Fruit fly (Drosophila melanogaster) whole organism, embryonic: ENCODE results near the gene Cad88C.

Experiments used
- CG10209 ChIP-seq: fragments of 200-800 bp; sonication (Bioruptor generic); optimal IDR thresholded peaks from 3 replicates; lab custom pipeline; 2017; ENCODE audit warnings: missing biosample characterization, mild to moderate bottlenecking, missing genetic modification characterization, missing genetic modification reagents
- CG10274 ChIP-seq: fragments of 200-800 bp; sonication (Bioruptor generic); optimal IDR thresholded peaks from 3 replicates; lab custom pipeline; 2017; ENCODE audit warnings: missing biosample characterization, mild to moderate bottlenecking, missing genetic modification characterization
- CG10321 ChIP-seq: fragments of 200-800 bp; sonication (Bioruptor generic); IDR thresholded peaks from 2 replicates; pipeline ENCODE4 v1.3.6; 2022; ENCODE audit warnings: missing biosample characterization, missing genetic modification characterization
- CG10565 ChIP-seq: fragments of 200-800 bp; sonication (Bioruptor generic); optimal IDR thresholded peaks from 3 replicates; lab custom pipeline; 2016; ENCODE audit warnings: missing biosample characterization, mild to moderate bottlenecking, missing genetic modification characterization
- CG10979 ChIP-seq: fragments of 200-800 bp; sonication (Bioruptor generic); optimal IDR thresholded peaks from 2 replicates; lab custom pipeline; 2018; ENCODE audit warnings: missing biosample characterization, mild to moderate bottlenecking, missing genetic modification characterization, moderate library complexity
- CG1233 ChIP-seq: fragments of 200-800 bp; sonication (Bioruptor generic); optimal IDR thresholded peaks from 4 replicates; lab custom pipeline; 2018; ENCODE audit warnings: missing biosample characterization, mild to moderate bottlenecking, missing genetic modification characterization
- CG13424 ChIP-seq: fragments of 200-800 bp; sonication (Bioruptor generic); optimal IDR thresholded peaks from 2 replicates; lab custom pipeline; 2019; ENCODE audit warnings: missing biosample characterization, mild to moderate bottlenecking, missing genetic modification characterization, moderate library complexity
- CG15479 ChIP-seq: fragments of 200-800 bp; sonication (Bioruptor generic); optimal IDR thresholded peaks from 3 replicates; lab custom pipeline; 2019; ENCODE audit warnings: missing biosample characterization, mild to moderate bottlenecking, missing genetic modification characterization, moderate library complexity
- CG1832 ChIP-seq: fragments of 200-800 bp; sonication (Bioruptor generic); optimal IDR thresholded peaks from 2 replicates; lab custom pipeline; 2017; ENCODE audit warnings: missing biosample characterization, mild to moderate bottlenecking, missing genetic modification characterization, inconsistent platforms
- CG2678 ChIP-seq: fragments of 200-800 bp; sonication (Bioruptor generic); optimal IDR thresholded peaks from 3 replicates; lab custom pipeline; 2019; ENCODE audit warnings: missing biosample characterization, mild to moderate bottlenecking, missing genetic modification characterization, moderate library complexity
- CG31365 ChIP-seq: fragments of 200-800 bp; sonication (Bioruptor generic); optimal IDR thresholded peaks from 2 replicates; lab custom pipeline; 2018; ENCODE audit warnings: missing biosample characterization, mild to moderate bottlenecking, missing genetic modification characterization
- CG5180 ChIP-seq: fragments of 200-800 bp; sonication (Bioruptor generic); optimal IDR thresholded peaks from 3 replicates; lab custom pipeline; 2017; ENCODE audit warnings: missing biosample characterization, missing genetic modification characterization, mild to moderate bottlenecking, moderate library complexity, missing genetic modification reagents
- CG7372 ChIP-seq: fragments of 200-800 bp; sonication (Bioruptor generic); IDR thresholded peaks from 2 replicates; pipeline ENCODE4 v1.3.6; 2022; ENCODE audit warnings: missing biosample characterization, missing genetic modification characterization
- CG7556 ChIP-seq: fragments of 200-800 bp; sonication (Bioruptor generic); optimal IDR thresholded peaks from 2 replicates; lab custom pipeline; 2017; ENCODE audit warnings: missing biosample characterization, mild to moderate bottlenecking, missing genetic modification characterization
- CG7963 ChIP-seq: fragments of 200-800 bp; sonication (Bioruptor generic); IDR thresholded peaks from 3 replicates; pipeline ENCODE4 v1.3.6; 2022; ENCODE audit warnings: missing biosample characterization, missing genetic modification characterization; ENCODE audit not compliant: partially characterized antibody
- CG9932 ChIP-seq: fragments of 200-800 bp; sonication (Bioruptor generic); IDR thresholded peaks from 2 replicates; pipeline ENCODE4 v1.3.6; 2022; ENCODE audit warnings: missing biosample characterization, missing genetic modification characterization
- CTCF ChIP-seq: fragments of 200-800 bp; sonication (Bioruptor generic); optimal IDR thresholded peaks from 2 replicates; lab custom pipeline; 2017; ENCODE audit warnings: missing biosample characterization, mild to moderate bottlenecking, missing genetic modification characterization, moderate library complexity
- Dad ChIP-seq: fragments of 200-800 bp; sonication (Bioruptor generic); optimal IDR thresholded peaks from 3 replicates; lab custom pipeline; 2016; ENCODE audit warnings: missing biosample characterization, missing genetic modification characterization
- Dip3 ChIP-seq: fragments of 200-800 bp; sonication (Bioruptor generic); optimal IDR thresholded peaks from 3 replicates; lab custom pipeline; 2016; ENCODE audit warnings: missing biosample characterization, missing genetic modification characterization
- Dref ChIP-seq: fragments of 200-800 bp; sonication (Bioruptor generic); IDR thresholded peaks from 2 replicates; pipeline ENCODE4 v1.3.6; 2022; ENCODE audit warnings: missing biosample characterization, missing genetic modification characterization
- E2f2 ChIP-seq: fragments of 200-800 bp; sonication (Bioruptor generic); IDR thresholded peaks from 2 replicates; pipeline ENCODE4 v1.3.6; 2022; ENCODE audit warnings: missing biosample characterization, missing genetic modification characterization
- Eip74EF ChIP-seq, 2 experiments: fragments of 200-800 bp in 1 of 2; fragments of >200 bp in 1 of 2; sonication (Bioruptor generic) in 1 of 2; optimal IDR thresholded peaks; 2 replicates each; lab custom pipeline; 2017 to 2019; ENCODE audit warnings: missing biosample characterization in 2 of 2, missing genetic modification characterization in 2 of 2, mild to moderate bottlenecking in 1 of 2, moderate library complexity in 1 of 2
- Ets65A ChIP-seq: fragments of 200-800 bp; sonication (Bioruptor generic); peaks from one replicate; lab custom pipeline; 2016; ENCODE audit warnings: missing biosample characterization, missing genetic modification characterization
- Fer2 ChIP-seq: fragments of 200-800 bp; sonication (Bioruptor generic); optimal IDR thresholded peaks from 2 replicates; lab custom pipeline; 2018; ENCODE audit warnings: missing biosample characterization, mild to moderate bottlenecking, missing genetic modification characterization, moderate library complexity
- HHEX ChIP-seq: fragments of 200-800 bp; sonication (Bioruptor generic); optimal IDR thresholded peaks from 3 replicates; lab custom pipeline; 2017; ENCODE audit warnings: missing biosample characterization, mild to moderate bottlenecking, missing genetic modification characterization, missing genetic modification reagents
- HLH4C ChIP-seq: fragments of 200-800 bp; sonication (Bioruptor generic); IDR thresholded peaks from 3 replicates; pipeline ENCODE4 v1.3.6; 2022; ENCODE audit warnings: missing biosample characterization, missing genetic modification characterization; ENCODE audit not compliant: partially characterized antibody
- Hand ChIP-seq: fragments of 200-800 bp; sonication (Bioruptor generic); optimal IDR thresholded peaks from 2 replicates; lab custom pipeline; 2017; ENCODE audit warnings: mild to moderate bottlenecking, missing biosample characterization, missing genetic modification reagents, missing genetic modification characterization
- Hr3 ChIP-seq: fragments of 200-800 bp; sonication (Bioruptor generic); optimal IDR thresholded peaks from 3 replicates; lab custom pipeline; 2016; ENCODE audit warnings: missing biosample characterization, missing genetic modification characterization
- Kr ChIP-seq: fragments of 200-800 bp; sonication (Bioruptor generic); optimal IDR thresholded peaks from 2 replicates; lab custom pipeline; 2017; ENCODE audit warnings: missing biosample characterization, mild to moderate bottlenecking, missing genetic modification characterization
- Mad ChIP-seq: fragments of 200-800 bp; sonication (Bioruptor generic); optimal IDR thresholded peaks from 2 replicates; lab custom pipeline; 2016; ENCODE audit warnings: missing biosample characterization, missing genetic modification characterization
- Meics ChIP-seq: fragments of 200-800 bp; sonication (Bioruptor generic); optimal IDR thresholded peaks from 2 replicates; lab custom pipeline; 2017; ENCODE audit warnings: missing biosample characterization, mild to moderate bottlenecking, missing genetic modification characterization
- NK7.1 ChIP-seq: fragments of 200-800 bp; sonication (Bioruptor generic); optimal IDR thresholded peaks from 3 replicates; lab custom pipeline; 2016; ENCODE audit warnings: missing biosample characterization, missing genetic modification characterization
- Scr ChIP-seq: fragments of 200-800 bp; sonication (Bioruptor generic); IDR thresholded peaks from 2 replicates; pipeline ENCODE4 v1.3.6; 2022; ENCODE audit warnings: missing biosample characterization, missing genetic modification characterization; ENCODE audit not compliant: partially characterized antibody
- Sox100B ChIP-seq: fragments of 200-800 bp; sonication (Bioruptor generic); optimal IDR thresholded peaks from 3 replicates; lab custom pipeline; 2018; ENCODE audit warnings: missing biosample characterization, mild to moderate bottlenecking, missing genetic modification characterization
- Vsx1 ChIP-seq: fragments of 200-800 bp; sonication (Bioruptor generic); optimal IDR thresholded peaks from 2 replicates; lab custom pipeline; 2017; ENCODE audit warnings: missing biosample characterization, mild to moderate bottlenecking, missing genetic modification characterization, missing genetic modification reagents
- ash1 ChIP-seq: fragments of 200-800 bp; sonication (Bioruptor generic); optimal IDR thresholded peaks from 2 replicates; lab custom pipeline; 2018; ENCODE audit warnings: missing biosample characterization, mild to moderate bottlenecking, missing genetic modification characterization
- dysf ChIP-seq: fragments of 200-800 bp; sonication (Bioruptor generic); IDR thresholded peaks from 3 replicates; pipeline ENCODE4 v1.3.6; 2022; ENCODE audit warnings: missing biosample characterization, missing genetic modification characterization
- ewg ChIP-seq: fragments of 200-800 bp; sonication (Bioruptor generic); optimal IDR thresholded peaks from 3 replicates; lab custom pipeline; 2017; ENCODE audit warnings: mild to moderate bottlenecking, missing biosample characterization, missing genetic modification reagents, missing genetic modification characterization
- eyg ChIP-seq: fragments of 200-800 bp; sonication (Bioruptor generic); optimal IDR thresholded peaks from 3 replicates; lab custom pipeline; 2016; ENCODE audit warnings: missing biosample characterization, missing genetic modification characterization
- jigr1 ChIP-seq: fragments of 200-800 bp; sonication (Bioruptor generic); IDR thresholded peaks from 3 replicates; pipeline ENCODE4 v1.3.6; 2022; ENCODE audit warnings: missing biosample characterization, missing genetic modification characterization
- jing ChIP-seq: fragments of 200-800 bp; sonication (Bioruptor generic); optimal IDR thresholded peaks from 2 replicates; lab custom pipeline; 2018; ENCODE audit warnings: missing biosample characterization, mild to moderate bottlenecking, missing genetic modification characterization
- pan ChIP-seq, 4 experiments: fragments of >200 bp in 3 of 4; fragments of 200-800 bp in 1 of 4; sonication (Bioruptor generic) in 1 of 4; optimal IDR thresholded peaks in 3 of 4; IDR thresholded peaks in 1 of 4; 2 replicates each; pipeline versions ENCODE4 v1.3.6 to Lab custom; 2017 to 2022; ENCODE audit warnings: missing biosample characterization in 2 of 4, missing genetic modification characterization in 2 of 4, mixed read lengths in 1 of 4
- peb ChIP-seq: fragments of 200-800 bp; sonication (Bioruptor generic); IDR thresholded peaks from 2 replicates; pipeline ENCODE4 v1.3.6; 2022; ENCODE audit warnings: missing biosample characterization, missing genetic modification characterization
- repo ChIP-seq: fragments of 200-800 bp; sonication (Bioruptor generic); optimal IDR thresholded peaks from 2 replicates; lab custom pipeline; 2016; ENCODE audit warnings: missing biosample characterization, missing genetic modification characterization
- tll ChIP-seq, 2 experiments: fragments of 200-800 bp in 1 of 2; fragments of >200 bp in 1 of 2; sonication (Bioruptor generic) in 1 of 2; optimal IDR thresholded peaks; 2 replicates each; lab custom pipeline; 2017 to 2019; ENCODE audit warnings: missing biosample characterization in 2 of 2, missing genetic modification characterization in 2 of 2, mild to moderate bottlenecking in 1 of 2, moderate library complexity in 1 of 2
- trem ChIP-seq: fragments of 200-800 bp; optimal IDR thresholded peaks from 3 replicates; lab custom pipeline; 2019; ENCODE audit warnings: missing biosample characterization, mild to moderate bottlenecking, missing genetic modification characterization, moderate library complexity
- twi ChIP-seq: fragments of 200-800 bp; optimal IDR thresholded peaks from 2 replicates; lab custom pipeline; 2019; ENCODE audit warnings: missing biosample characterization, mild to moderate bottlenecking, missing genetic modification characterization, moderate library complexity
- zf30C ChIP-seq: fragments of 200-800 bp; sonication (Bioruptor generic); optimal IDR thresholded peaks from 3 replicates; lab custom pipeline; 2018; ENCODE audit warnings: missing biosample characterization, mild to moderate bottlenecking, missing genetic modification characterization

Gene Cad88C

DNA sequence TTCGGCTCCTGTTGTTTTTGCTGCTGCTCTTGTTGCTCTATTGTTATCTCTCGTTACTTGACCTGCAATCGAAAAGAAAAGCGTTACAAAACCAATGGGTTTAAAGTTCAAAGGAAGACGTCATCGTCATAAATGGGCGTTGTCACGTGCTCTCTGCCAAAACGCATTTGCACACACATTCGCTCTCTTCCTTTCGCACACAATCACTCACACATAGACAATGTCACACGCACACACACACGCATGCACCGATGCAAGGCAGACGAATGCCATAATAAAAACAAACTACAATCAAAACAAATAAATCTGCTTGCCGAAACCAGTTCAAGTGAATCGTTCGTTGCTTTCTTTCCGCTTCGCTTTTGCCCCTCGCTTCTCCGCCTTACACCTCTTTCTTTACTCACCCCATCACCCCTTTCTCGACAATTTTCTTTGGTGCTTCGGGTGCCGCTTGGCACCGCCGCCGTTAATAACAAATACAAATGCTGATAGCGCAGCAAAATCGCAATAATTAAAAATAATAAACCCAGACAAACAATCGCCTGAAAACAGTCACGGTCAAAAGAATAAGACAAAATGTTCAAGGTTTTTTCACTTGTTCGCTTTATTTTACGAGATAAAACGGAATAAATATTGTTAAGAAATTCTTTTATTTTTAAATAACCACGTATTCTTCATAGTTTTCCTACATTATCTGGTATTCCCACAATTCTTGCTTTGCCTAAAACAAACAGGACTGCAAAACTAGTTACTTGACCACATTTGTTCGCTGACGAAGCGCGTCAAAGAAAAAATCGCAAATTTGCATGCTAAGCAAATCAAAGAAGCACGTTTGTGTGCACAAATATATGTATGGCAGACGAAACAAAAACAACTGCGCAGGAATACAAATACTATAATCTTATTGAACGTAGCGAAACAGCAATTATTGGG lies 19.3 kb downstream of the Cad88C start (continued):
- TF ChIP-seq CG10321 (no peak), CG10274 (GFP tag; lab: Kevin White, UChicago) (no peak), Dip3 (GFP tag; lab: Kevin White, UChicago) (peak; percentile 2), CG10979 (tag; lab: Kevin White, UChicago) (peak; percentile 19), Hr3 (GFP tag; lab: Kevin White, UChicago) (no peak), CTCF (no peak), Sox100B (no peak), jing (GFP tag; lab: Kevin White, UChicago) (no peak), HLH4C (GFP tag; lab: Robert Waterston, UW) (no peak), CG31365 (tag; lab: Kevin White, UChicago) (no peak), jigr1 (GFP tag; lab: Robert Waterston, UW) (no peak), ash1 (GFP tag; lab: Kevin White, UChicago) (no peak), CG5180 (no peak), ewg (peak; percentile 23), peb (GFP tag; lab: Robert Waterston, UW) (no peak), CG7556 (GFP tag; lab: Kevin White, UChicago) (peak; percentile 43), CG7372 (no peak), Eip74EF (GFP tag; optimal IDR thresholded peaks at IDR 0.05; lab: Kevin White, UChicago) (no peak), CG2678 (tag; lab: Kevin White, UChicago) (no peak), CG10209 (GFP tag; lab: Kevin White, UChicago) (no peak), HHEX (GFP tag; lab: Kevin White, UChicago) (no peak), NK7.1 (GFP tag; lab: Kevin White, UChicago) (no peak), Fer2 (tag; lab: Kevin White, UChicago) (no peak), tll (GFP tag; optimal IDR thresholded peaks at IDR 0.05; lab: Kevin White, UChicago) (peak in 1 of 2 experiments; percentile 44), CG7963 (no peak), twi (tag; lab: Kevin White, UChicago) (no peak), CG15479 (GFP tag; lab: Kevin White, UChicago) (peak; percentile 26), CG1832 (no peak), repo (no peak), Meics (GFP tag; lab: Kevin White, UChicago) (no peak), eyg (GFP tag; lab: Kevin White, UChicago) (no peak), Vsx1 (GFP tag; lab: Kevin White, UChicago) (no peak), pan (optimal IDR thresholded peaks at IDR 0.05; lab: Kevin White, UChicago) (no peak), pan (GFP tag; optimal IDR thresholded peaks at IDR 0.05 in 1 of 2, IDR thresholded peaks at IDR 0.05 in 1 of 2) (no peak), Scr (no peak), E2f2 (GFP tag; lab: Robert Waterston, UW) (peak; percentile 9; the same call in 1 of the 2 replicates), CG10565 (no peak), Ets65A (GFP tag; lab: Kevin White, UChicago) (peak; percentile 83), Dref (GFP tag; lab: Robert Waterston, UW) (no peak), Kr (peak; percentile 37), Hand (GFP tag; lab: Kevin White, UChicago) (no peak), CG1233 (GFP tag; lab: Kevin White, UChicago) (no peak), Mad (no peak), CG13424 (no peak), CG9932 (GFP tag; lab: Robert Waterston, UW) (no peak), trem (tag; lab: Kevin White, UChicago) (no peak), zf30C (GFP tag; lab: Kevin White, UChicago) (no peak), dysf (no peak), Dad (GFP tag; lab: Kevin White, UChicago) (no peak)
